Fruit fly (Drosophila melanogaster) whole organism, adult: ENCODE measurements around the gene chic.
A peak's percentile ranks its signal among the peaks of the same experiment; 100 is the strongest.

ENCODE experiments used
- CG11617 ChIP-seq: fragments of 200-800 bp; sonication (Bioruptor generic); optimal IDR thresholded peaks from 2 replicates; lab custom pipeline; 2017; ENCODE audit warnings: mild to moderate bottlenecking, missing biosample characterization, missing genetic modification reagents, missing genetic modification characterization
- CG12768 ChIP-seq: fragments of 200-800 bp; sonication (Bioruptor generic); optimal IDR thresholded peaks from 2 replicates; lab custom pipeline; 2017; ENCODE audit warnings: missing biosample characterization, missing genetic modification characterization, mild to moderate bottlenecking, moderate library complexity, missing genetic modification reagents
- CG1620 ChIP-seq: fragments of 200-800 bp; sonication (Bioruptor generic); optimal IDR thresholded peaks from 2 replicates; lab custom pipeline; 2016; ENCODE audit warnings: missing biosample characterization, missing genetic modification characterization
- CG5204 ChIP-seq: fragments of 200-800 bp; sonication (Bioruptor generic); optimal IDR thresholded peaks from 2 replicates; lab custom pipeline; 2016; ENCODE audit warnings: missing biosample characterization, missing genetic modification characterization
- cic ChIP-seq: fragments of 200-800 bp; sonication (Bioruptor generic); optimal IDR thresholded peaks from 2 replicates; lab custom pipeline; 2017; ENCODE audit warnings: missing biosample characterization, mild to moderate bottlenecking, missing genetic modification characterization, moderate library complexity
- pad ChIP-seq: fragments of 200-800 bp; sonication (Bioruptor generic); optimal IDR thresholded peaks from 3 replicates; lab custom pipeline; 2017; ENCODE audit warnings: missing biosample characterization, missing genetic modification characterization, mild to moderate bottlenecking, moderate library complexity, missing genetic modification reagents
- toe ChIP-seq: fragments of 200-800 bp; sonication (Bioruptor generic); optimal IDR thresholded peaks from 2 replicates; lab custom pipeline; 2016; ENCODE audit warnings: missing biosample characterization, missing genetic modification characterization

DNA sequence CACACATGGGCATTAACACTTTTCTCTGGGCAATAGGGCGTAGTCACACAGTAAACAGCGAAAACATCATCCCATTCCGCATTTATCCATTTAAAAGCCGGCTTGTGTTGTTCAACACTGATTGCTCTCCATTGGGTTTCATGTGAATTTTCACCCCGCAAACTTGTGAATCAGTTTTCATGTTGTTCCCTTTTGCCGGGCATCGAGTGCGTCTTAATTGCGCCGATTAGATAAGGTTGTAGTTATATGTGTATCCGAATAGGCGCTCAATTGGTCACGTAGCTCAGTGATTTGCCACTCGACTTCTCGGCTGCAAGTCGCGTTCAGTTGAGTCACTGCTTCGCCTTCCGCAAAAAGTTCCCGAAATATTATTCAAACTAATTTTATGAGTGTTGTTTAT lies 6.1 kb upstream of the chic start:
- TF ChIP-seq cic (peak; percentile 86), CG11617 (GFP tag; lab: Kevin White, UChicago) (no peak), toe (GFP tag; lab: Kevin White, UChicago) (no peak), pad (GFP tag; lab: Kevin White, UChicago) (no peak), CG5204 (GFP tag; lab: Kevin White, UChicago) (no peak), CG1620 (GFP tag; lab: Kevin White, UChicago) (no peak), CG12768 (GFP tag; lab: Kevin White, UChicago) (peak; percentile 18)
